Fruit fly (Drosophila melanogaster): Measurements from ENCODE around the gene CG31698.
A peak's percentile ranks its signal among the peaks of the same experiment; 100 is the strongest.

CG31698 gene

dm6 chr2L:3158260-3159072, 15.2 kb downstream of the CG31698 start (continued):
- TF ChIP-seq CG8290 (GFP tag; optimal IDR thresholded peaks at IDR 0.05) (no peak), CG8290 (tag; optimal IDR thresholded peaks at IDR 0.05) (peak in 1 of 2 experiments; percentile 5), HHEX (GFP tag; optimal IDR thresholded peaks at IDR 0.05) (no peak), CG2875 (GFP tag; optimal IDR thresholded peaks at IDR 0.05) (no peak), luna (GFP tag; optimal IDR thresholded peaks at IDR 0.05) (no peak), CG7963 (GFP tag; IDR thresholded peaks at IDR 0.05; ENCODE audit: partially characterized antibody) (no peak), stc (GFP tag; IDR thresholded peaks at IDR 0.05) (peak; percentile 17; the same call in 1 of the 2 replicates), CG14050 (GFP tag; IDR thresholded peaks at IDR 0.05) (no peak; the same call in 2 of the 3 replicates), Camta (GFP tag; optimal IDR thresholded peaks at IDR 0.05) (no peak), exex (tag; optimal IDR thresholded peaks at IDR 0.05) (peak; percentile 2), CG9817 (tag; optimal IDR thresholded peaks at IDR 0.05) (no peak), CG18262 (tag; optimal IDR thresholded peaks at IDR 0.05) (peak; percentile 46), slp2 (GFP tag; optimal IDR thresholded peaks at IDR 0.05) (no peak), ewg (GFP tag; optimal IDR thresholded peaks at IDR 0.05) (peak; percentile 47), danr (GFP tag; IDR thresholded peaks at IDR 0.05) (no peak), CG11093 (GFP tag; IDR thresholded peaks at IDR 0.05) (no peak), Sry-δ (GFP tag; optimal IDR thresholded peaks at IDR 0.05) (no peak), YL-1 (GFP tag; optimal IDR thresholded peaks at IDR 0.05) (no peak), PHDP (tag; optimal IDR thresholded peaks at IDR 0.05) (peak; percentile 37), Lpt (GFP tag; optimal IDR thresholded peaks at IDR 0.05) (no peak), MTF-1 (GFP tag; optimal IDR thresholded peaks at IDR 0.05; ENCODE audit: borderline replicate concordance) (peak; percentile 26), CG10147 (GFP tag; optimal IDR thresholded peaks at IDR 0.05) (no peak), CG7839 (tag; optimal IDR thresholded peaks at IDR 0.05) (peak; percentile 9), CG17328 (GFP tag; IDR thresholded peaks at IDR 0.05) (no peak), CG13775 (GFP tag; optimal IDR thresholded peaks at IDR 0.05) (no peak), CrebB (tag; optimal IDR thresholded peaks at IDR 0.05) (no peak), tap (tag; optimal IDR thresholded peaks at IDR 0.05) (no peak), Atf3 (GFP tag; optimal IDR thresholded peaks at IDR 0.05) (no peak), CG33213 (GFP tag; optimal IDR thresholded peaks at IDR 0.05) (no peak), vvl (GFP tag; IDR thresholded peaks at IDR 0.05) (peak; percentile 28), fd3F (GFP tag; optimal IDR thresholded peaks at IDR 0.05) (no peak), salm (tag; optimal IDR thresholded peaks at IDR 0.05) (peak; percentile 11), zfh1 (GFP tag; IDR thresholded peaks at IDR 0.05) (no peak), org-1 (GFP tag; optimal IDR thresholded peaks at IDR 0.05) (peak; percentile 2), crp (GFP tag; optimal IDR thresholded peaks at IDR 0.05) (no peak), CG32767 (GFP tag; IDR thresholded peaks at IDR 0.05) (no peak), CG17829 (tag; optimal IDR thresholded peaks at IDR 0.05) (no peak), Atf-2 (GFP tag; optimal IDR thresholded peaks at IDR 0.05) (no peak), gsb-n (tag; optimal IDR thresholded peaks at IDR 0.05) (peak; percentile 6), pum (GFP tag; optimal IDR thresholded peaks at IDR 0.05) (no peak), amos (GFP tag; IDR thresholded peaks at IDR 0.05; ENCODE audit: partially characterized antibody) (peak; percentile 33; the same call in 1 of the 2 replicates), dan (GFP tag; IDR thresholded peaks at IDR 0.05) (no peak), CG14965 (GFP tag; optimal IDR thresholded peaks at IDR 0.05; ENCODE audit: borderline replicate concordance) (no peak), klu (GFP tag; IDR thresholded peaks at IDR 0.05) (no peak), CG7372 (GFP tag; IDR thresholded peaks at IDR 0.05) (no peak), CG1602 (GFP tag; optimal IDR thresholded peaks at IDR 0.05) (no peak), Kr (GFP tag; optimal IDR thresholded peaks at IDR 0.05) (peak; percentile 96), schlank (tag; optimal IDR thresholded peaks at IDR 0.05) (no peak), ham (GFP tag; IDR thresholded peaks at IDR 0.05) (no peak), sug (tag; optimal IDR thresholded peaks at IDR 0.05) (peak; percentile 24)

All from whole organism, embryonic.